Fruit fly (Drosophila melanogaster): ENCODE measurements around the gene CG14257.

Gene CG14257

DNA sequence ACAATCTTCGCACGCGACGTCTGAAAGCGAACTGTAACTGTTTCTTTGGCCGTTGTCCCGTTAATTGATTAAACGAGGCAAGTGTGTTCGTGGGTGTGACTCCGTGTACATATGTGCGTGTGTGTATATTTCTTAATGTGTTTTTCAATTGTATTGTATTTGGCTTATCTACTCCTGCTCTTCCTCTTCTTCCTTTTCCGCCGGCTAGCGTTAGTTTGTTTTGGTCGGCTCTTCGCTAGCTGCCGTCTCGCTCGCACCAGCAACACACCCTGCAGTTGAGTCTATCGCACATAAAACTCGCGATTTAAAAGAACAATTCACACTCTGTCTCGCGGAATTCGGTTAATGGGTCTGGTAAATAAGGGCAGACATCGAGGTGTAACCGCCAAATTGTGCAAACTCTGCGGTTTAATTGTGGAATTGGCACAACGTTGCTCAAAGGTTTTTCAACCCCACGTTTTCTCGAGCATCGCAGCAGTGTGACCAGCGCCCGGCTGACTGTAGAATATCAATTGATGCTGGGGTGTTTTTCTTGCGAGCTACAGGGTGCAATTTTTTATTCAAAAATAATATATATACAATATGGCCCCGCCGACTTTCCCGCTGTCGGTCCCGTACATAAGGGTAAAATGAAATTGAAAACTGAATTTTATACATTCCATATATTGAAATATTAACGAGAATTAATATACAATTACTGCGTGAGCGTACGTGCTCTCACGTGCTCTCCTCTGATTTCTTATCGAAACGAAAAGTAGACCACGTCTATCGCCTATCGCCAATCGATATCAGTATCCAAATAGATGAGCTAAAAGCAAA lies 36.3 kb downstream of the CG14257 start, which contains the start of the genes gb and CG5815:
TSS of gene gb (minus strand) at position 487 of the 819 bp plus-strand sequence.
TSS of gene CG5815 (plus strand) at position 783 of the 819 bp plus-strand sequence.
- TF ChIP-seq CG4730 (GFP tag; IDR thresholded peaks at IDR 0.05), result peak; percentile 82
- peak; percentile 93 for TF ChIP-seq chn (GFP tag; optimal IDR thresholded peaks at IDR 0.05)
- TF ChIP-seq TFAM (GFP tag; optimal IDR thresholded peaks at IDR 0.05), result peak; percentile 50
- TF ChIP-seq CG6765 (GFP tag; optimal IDR thresholded peaks at IDR 0.05), result peak; percentile 75
- peak; percentile 85 for TF ChIP-seq ewg (GFP tag; optimal IDR thresholded peaks at IDR 0.05)
- peak; percentile 87 to 89 for TF ChIP-seq Hr51 (GFP tag; optimal IDR thresholded peaks at IDR 0.05)
- TF ChIP-seq Hand (GFP tag; optimal IDR thresholded peaks at IDR 0.05), result peak; percentile 65
- TF ChIP-seq unpg (GFP tag; optimal IDR thresholded peaks at IDR 0.05), result peak; percentile 89
- TF ChIP-seq ac (GFP tag; optimal IDR thresholded peaks at IDR 0.05), result peak; percentile 52
- TF ChIP-seq otp (GFP tag; IDR thresholded peaks at IDR 0.05), result peak; percentile 85
- TF ChIP-seq CG10431 (GFP tag; optimal IDR thresholded peaks at IDR 0.05), result peak; percentile 57
- TF ChIP-seq NC2α (GFP tag; optimal IDR thresholded peaks at IDR 0.05), result peak; percentile 2
- peak; percentile 89 for TF ChIP-seq Usf (GFP tag; optimal IDR thresholded peaks at IDR 0.05)
- TF ChIP-seq Dip3 (GFP tag; optimal IDR thresholded peaks at IDR 0.05), result peak; percentile 83
- peak; percentile 93 for TF ChIP-seq CG15696 (tag; optimal IDR thresholded peaks at IDR 0.05)
- TF ChIP-seq Opbp (GFP tag; IDR thresholded peaks at IDR 0.05; ENCODE audit: partially characterized antibody), result peak; percentile 86
- peak; percentile 78 for TF ChIP-seq CG7357 (GFP tag; IDR thresholded peaks at IDR 0.05)
- TF ChIP-seq dimm (GFP tag; IDR thresholded peaks at IDR 0.05), result peak; percentile 56
- TF ChIP-seq sna (GFP tag; IDR thresholded peaks at IDR 0.05; ENCODE audit: partially characterized antibody), result peak; percentile 98
- TF ChIP-seq Atf3 (GFP tag; optimal IDR thresholded peaks at IDR 0.05), result peak; percentile 67
- TF ChIP-seq CG10321 (GFP tag; IDR thresholded peaks at IDR 0.05), result peak; percentile 65
- peak; percentile 60; the same call in 1 of the 2 replicates for TF ChIP-seq Lim3 (GFP tag; IDR thresholded peaks at IDR 0.05)
- TF ChIP-seq CG12071 (GFP tag; optimal IDR thresholded peaks at IDR 0.05), result no peak
- TF ChIP-seq vvl (GFP tag; IDR thresholded peaks at IDR 0.05), result peak; percentile 93
- peak; percentile 51 for TF ChIP-seq ab (GFP tag; optimal IDR thresholded peaks at IDR 0.05)
- TF ChIP-seq CG11247 (GFP tag; IDR thresholded peaks at IDR 0.05), result peak; percentile 89
- TF ChIP-seq Kr (GFP tag; optimal IDR thresholded peaks at IDR 0.05), result no peak
- peak; percentile 73 for TF ChIP-seq CG11093 (GFP tag; IDR thresholded peaks at IDR 0.05)
- TF ChIP-seq CG1792 (GFP tag; optimal IDR thresholded peaks at IDR 0.05), result peak; percentile 17
- TF ChIP-seq lola (GFP tag; optimal IDR thresholded peaks at IDR 0.05), result peak in 1 of 3 experiments; percentile 84
- peak; percentile 95 for TF ChIP-seq tin (GFP tag; optimal IDR thresholded peaks at IDR 0.05)
- TF ChIP-seq maf-S (GFP tag; optimal IDR thresholded peaks at IDR 0.05), result peak; percentile 66
- TF ChIP-seq cato (GFP tag; optimal IDR thresholded peaks at IDR 0.05; ENCODE audit: borderline replicate concordance), result peak; percentile 81
- peak in 1 of 3 experiments; percentile 34 for TF ChIP-seq Stat92E (GFP tag; optimal IDR thresholded peaks at IDR 0.05)
- TF ChIP-seq CG11560 (tag; IDR thresholded peaks at IDR 0.05), result peak; percentile 75; the same call in 2 of the 3 replicates
- peak; percentile 73 for TF ChIP-seq CG1529 (GFP tag; optimal IDR thresholded peaks at IDR 0.05)
- no peak for TF ChIP-seq pros (GFP tag; optimal IDR thresholded peaks at IDR 0.05)
- TF ChIP-seq Ets65A (GFP tag), result peak; percentile 98
- peak; percentile 76 for TF ChIP-seq CG16779 (GFP tag; IDR thresholded peaks at IDR 0.05)
- peak; percentile 88 for TF ChIP-seq CG7963 (GFP tag; IDR thresholded peaks at IDR 0.05; ENCODE audit: partially characterized antibody)
- peak; percentile 89 for TF ChIP-seq Six4 (GFP tag; optimal IDR thresholded peaks at IDR 0.05)
- peak; percentile 88 for TF ChIP-seq corto (GFP tag; optimal IDR thresholded peaks at IDR 0.05)
- TF ChIP-seq D (optimal IDR thresholded peaks at IDR 0.05), result no peak
- TF ChIP-seq D (GFP tag; optimal IDR thresholded peaks at IDR 0.05), result peak; percentile 80
- no peak for TF ChIP-seq repo (GFP tag; optimal IDR thresholded peaks at IDR 0.05)
- TF ChIP-seq CG12744 (GFP tag; optimal IDR thresholded peaks at IDR 0.05), result peak; percentile 75
- TF ChIP-seq ATbp (GFP tag; optimal IDR thresholded peaks at IDR 0.05), result peak; percentile 54
- no peak for TF ChIP-seq sqz (GFP tag; optimal IDR thresholded peaks at IDR 0.05)

Data from whole organism, embryonic.